Worm (Caenorhabditis elegans): ENCODE measurements around the gene fbxc-47.

Gene fbxc-47

DNA sequence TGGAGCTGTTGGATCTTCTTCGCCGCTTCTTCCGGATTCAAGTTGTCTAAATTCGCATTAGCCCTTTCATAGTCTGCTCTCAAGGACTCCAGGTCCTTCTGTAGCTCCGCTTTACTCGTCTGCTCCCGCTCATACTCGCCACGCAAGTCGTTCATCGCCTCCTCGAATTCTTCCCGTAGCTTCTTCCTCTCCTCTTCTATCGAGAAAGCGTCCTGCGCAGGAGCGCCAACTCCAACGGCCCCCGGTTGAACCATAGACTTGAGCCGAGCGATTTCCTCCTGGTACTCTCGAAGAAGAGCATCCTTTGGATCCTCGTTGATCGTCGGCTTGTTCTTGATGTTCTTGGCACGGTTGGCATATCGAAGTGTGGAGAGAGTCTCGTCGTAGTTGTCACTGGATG is 7.9 kb upstream of the fbxc-47 start:
- TF ChIP-seq set-16 (GFP tag; IDR thresholded peaks at IDR 0.05): peak; percentile 58; the same call in 1 of the 2 replicates
- no peak for TF ChIP-seq gei-8 (GFP tag; optimal IDR thresholded peaks at IDR 0.05)

DNA sequence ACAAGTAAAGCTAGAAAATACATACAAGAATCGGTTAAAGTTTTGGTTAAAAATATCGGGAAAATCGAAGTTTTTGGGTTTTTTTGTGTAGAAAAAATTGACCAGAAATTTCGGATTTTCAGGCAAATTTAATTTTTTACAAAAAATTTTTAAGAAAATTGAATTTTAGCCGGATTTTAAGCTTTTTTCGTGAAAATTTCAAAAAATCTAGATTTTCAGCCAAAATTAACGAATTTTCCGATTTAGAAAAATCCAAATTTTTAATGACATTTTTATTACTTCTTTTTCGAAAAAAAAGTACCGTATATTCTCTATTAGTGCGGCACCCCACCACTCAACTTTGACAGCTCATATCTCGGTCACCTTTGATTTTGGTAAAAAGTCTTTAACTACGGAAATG is 4.4 kb upstream of the fbxc-47 start, which contains the start of gene osm-3:
Gene osm-3, minus strand, starts transcription at position 101 of the 400 bp plus-strand sequence.
- TF ChIP-seq nhr-25 (tag; optimal IDR thresholded peaks at IDR 0.05; ENCODE audit: borderline replicate concordance, insufficient read depth) (no peak), saeg-2 (GFP tag; IDR thresholded peaks at IDR 0.05) (no peak), daf-12 (tag; optimal IDR thresholded peaks at IDR 0.05) (no peak), T20F7.1 (GFP tag; optimal IDR thresholded peaks at IDR 0.05) (no peak), nhr-6 (tag; optimal IDR thresholded peaks at IDR 0.05) (no peak), fkh-10 (GFP tag; optimal IDR thresholded peaks at IDR 0.05) (no peak), Y75B8A.6 (GFP tag; IDR thresholded peaks at IDR 0.05) (no peak), daf-16 (GFP tag; optimal IDR thresholded peaks at IDR 0.05) (no peak), daf-16 (tag; optimal IDR thresholded peaks at IDR 0.05) (no peak), mdl-1 (tag; optimal IDR thresholded peaks at IDR 0.05) (no peak), hlh-30 (tag; optimal IDR thresholded peaks at IDR 0.05; ENCODE audit: insufficient read depth) (no peak), mep-1 (tag; optimal IDR thresholded peaks at IDR 0.05) (no peak)

DNA sequence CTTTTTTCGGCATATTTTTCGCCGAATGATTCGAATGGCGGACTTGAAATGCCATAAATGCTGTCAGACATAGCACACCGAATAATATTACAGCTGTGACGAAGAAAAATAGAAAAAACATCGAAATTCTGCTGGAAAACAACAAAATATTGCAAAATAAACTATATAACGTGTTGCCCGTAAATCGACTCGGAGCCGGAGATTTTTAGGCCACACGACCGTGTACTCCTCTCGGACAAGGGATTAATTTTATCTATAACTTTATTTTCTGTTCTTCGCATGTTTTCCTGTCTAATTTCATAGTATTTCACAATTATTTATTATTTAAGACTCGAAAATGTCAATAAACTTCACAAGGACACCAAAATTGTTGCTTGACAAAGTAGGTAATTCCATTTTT is 2.1 kb upstream of the fbxc-47 start, which contains the start of the genes algn-14 and M02B7.2:
Gene algn-14, minus strand, starts transcription at position 175 of the 400 bp plus-strand sequence.
Gene M02B7.2, plus strand, starts transcription at position 330 of the 400 bp plus-strand sequence.
- TF ChIP-seq nhr-28 (tag; optimal IDR thresholded peaks at IDR 0.05): peak; percentile 5
- peak; percentile 59 for TF ChIP-seq dve-1 (tag; optimal IDR thresholded peaks at IDR 0.05; ENCODE audit: insufficient read depth)
- peak; percentile 98 for TF ChIP-seq mes-2 (tag; optimal IDR thresholded peaks at IDR 0.05; ENCODE audit: poor library complexity, severe bottlenecking)
- peak in 1 of 2 experiments; percentile 68 for TF ChIP-seq unc-62 (GFP tag; optimal IDR thresholded peaks at IDR 0.05 in 1 of 2)
- no peak for TF ChIP-seq unc-62 (tag; optimal IDR thresholded peaks at IDR 0.05)
- peak; percentile 47; the same call in 1 of the 2 replicates for TF ChIP-seq dmd-6 (GFP tag; IDR thresholded peaks at IDR 0.05)
- TF ChIP-seq unc-130 (GFP tag; optimal IDR thresholded peaks at IDR 0.05): peak; percentile 71
- TF ChIP-seq madf-9 (GFP tag; conservative IDR thresholded peaks at IDR 0.05): peak; percentile 25; the same call in 1 of the 2 replicates
- TF ChIP-seq nhr-42 (GFP tag; IDR thresholded peaks at IDR 0.05): no peak
- no peak for TF ChIP-seq zfp-3 (GFP tag; conservative IDR thresholded peaks at IDR 0.05)
- TF ChIP-seq aha-1 (tag): no peak
- no peak for TF ChIP-seq fos-1 (tag; optimal IDR thresholded peaks at IDR 0.05)
- no peak for TF ChIP-seq php-3 (GFP tag; IDR thresholded peaks at IDR 0.05)
- peak; percentile 34 for TF ChIP-seq nhr-6 (tag; optimal IDR thresholded peaks at IDR 0.05)
- no peak for TF ChIP-seq zip-11 (GFP tag; IDR thresholded peaks at IDR 0.05)
- TF ChIP-seq aly-2 (tag; optimal IDR thresholded peaks at IDR 0.05): no peak
- TF ChIP-seq daf-12 (tag; optimal IDR thresholded peaks at IDR 0.05): no peak
- TF ChIP-seq cey-2 (tag; optimal IDR thresholded peaks at IDR 0.05; ENCODE audit: borderline replicate concordance, insufficient read depth): no peak
- TF ChIP-seq dpl-1 (GFP tag; optimal IDR thresholded peaks at IDR 0.05): peak; percentile 69
- TF ChIP-seq ceh-32 (tag; optimal IDR thresholded peaks at IDR 0.05; ENCODE audit: poor library complexity): no peak
- peak; percentile 49 for TF ChIP-seq lin-38 (GFP tag; IDR thresholded peaks at IDR 0.05)
- TF ChIP-seq ZK337.2 (GFP tag; IDR thresholded peaks at IDR 0.05): peak; percentile 83; the same call in 1 of the 2 replicates
- no peak for TF ChIP-seq ces-1 (GFP tag; optimal IDR thresholded peaks at IDR 0.05)
- no peak for TF ChIP-seq daf-16 (GFP tag; optimal IDR thresholded peaks at IDR 0.05)
- TF ChIP-seq daf-16 (tag; optimal IDR thresholded peaks at IDR 0.05): peak; percentile 60
- 0 out of 2 replicates have a peak, but pooled peaks have one; percentile 27 for TF ChIP-seq hmg-1.1 (GFP tag; IDR thresholded peaks at IDR 0.05)
- TF ChIP-seq hlh-11 (tag; optimal IDR thresholded peaks at IDR 0.05): peak; percentile 7
- TF ChIP-seq R02D3.7 (tag; optimal IDR thresholded peaks at IDR 0.05): peak; percentile 81
- no peak for TF ChIP-seq nhr-10 (tag; optimal IDR thresholded peaks at IDR 0.05)
- TF ChIP-seq lin-1 (GFP tag; IDR thresholded peaks at IDR 0.05): no peak
- TF ChIP-seq lsy-2 (tag; optimal IDR thresholded peaks at IDR 0.05): peak in 1 of 2 experiments; percentile 83
- no peak for TF ChIP-seq egl-43 (GFP tag; IDR thresholded peaks at IDR 0.05)
- TF ChIP-seq mep-1 (tag; optimal IDR thresholded peaks at IDR 0.05): peak; percentile 55
- TF ChIP-seq nhr-102 (tag; optimal IDR thresholded peaks at IDR 0.05): peak; percentile 49
- TF ChIP-seq mdt-29 (GFP tag; IDR thresholded peaks at IDR 0.05): no peak
- TF ChIP-seq nhr-11 (tag; optimal IDR thresholded peaks at IDR 0.05): peak; percentile 11
- no peak for TF ChIP-seq nhr-48 (tag; optimal IDR thresholded peaks at IDR 0.05)
